Fruit fly (Drosophila melanogaster) whole organism, adult: ENCODE results near the gene Dap160.

Source experiments
- CG11617 ChIP-seq: fragments of 200-800 bp; sonication (Bioruptor generic); optimal IDR thresholded peaks from 2 replicates; lab custom pipeline; 2017; ENCODE audit warnings: mild to moderate bottlenecking, missing biosample characterization, missing genetic modification reagents, missing genetic modification characterization
- CG12768 ChIP-seq: fragments of 200-800 bp; sonication (Bioruptor generic); optimal IDR thresholded peaks from 2 replicates; lab custom pipeline; 2017; ENCODE audit warnings: missing biosample characterization, missing genetic modification characterization, mild to moderate bottlenecking, moderate library complexity, missing genetic modification reagents
- CG14711 ChIP-seq: fragments of 200-800 bp; sonication (Bioruptor generic); optimal IDR thresholded peaks from 2 replicates; lab custom pipeline; 2018; ENCODE audit warnings: missing biosample characterization, mild to moderate bottlenecking, missing genetic modification characterization, moderate library complexity
- CG1620 ChIP-seq: fragments of 200-800 bp; sonication (Bioruptor generic); optimal IDR thresholded peaks from 2 replicates; lab custom pipeline; 2016; ENCODE audit warnings: missing biosample characterization, missing genetic modification characterization
- CG33017 ChIP-seq: fragments of 200-800 bp; sonication (Bioruptor generic); optimal IDR thresholded peaks from 2 replicates; lab custom pipeline; 2018; ENCODE audit warnings: missing biosample characterization, mild to moderate bottlenecking, missing genetic modification characterization, moderate library complexity
- CG5204 ChIP-seq: fragments of 200-800 bp; sonication (Bioruptor generic); optimal IDR thresholded peaks from 2 replicates; lab custom pipeline; 2016; ENCODE audit warnings: missing biosample characterization, missing genetic modification characterization
- CG7045 ChIP-seq: fragments of 200-800 bp; sonication (Bioruptor generic); optimal IDR thresholded peaks from 2 replicates; lab custom pipeline; 2017; ENCODE audit warnings: missing biosample characterization, mild to moderate bottlenecking, missing genetic modification characterization
- CG7101 ChIP-seq: fragments of 200-800 bp; sonication (Bioruptor generic); optimal IDR thresholded peaks from 2 replicates; lab custom pipeline; 2018; ENCODE audit warnings: missing biosample characterization, mild to moderate bottlenecking, missing genetic modification characterization, moderate library complexity
- Clk ChIP-seq: fragments of 200-800 bp; sonication (Bioruptor generic); optimal IDR thresholded peaks from 2 replicates; lab custom pipeline; 2017; ENCODE audit warnings: missing biosample characterization, missing genetic modification characterization
- Crg-1 ChIP-seq: fragments of 200-800 bp; sonication (Bioruptor generic); optimal IDR thresholded peaks from 2 replicates; lab custom pipeline; 2016; ENCODE audit warnings: missing biosample characterization, missing genetic modification characterization
- Hr96 ChIP-seq: fragments of 200-800 bp; sonication (Bioruptor generic); optimal IDR thresholded peaks from 2 replicates; lab custom pipeline; 2016; ENCODE audit warnings: missing biosample characterization, missing genetic modification characterization
- Mnt ChIP-seq: fragments of 200-800 bp; sonication (Bioruptor generic); optimal IDR thresholded peaks from 2 replicates; lab custom pipeline; 2016; ENCODE audit warnings: missing biosample characterization, mild to moderate bottlenecking, missing genetic modification characterization
- bab1 ChIP-seq: fragments of 200-800 bp; sonication (Bioruptor generic); optimal IDR thresholded peaks from 3 replicates; lab custom pipeline; 2019; ENCODE audit warnings: missing biosample characterization, mild to moderate bottlenecking, missing genetic modification characterization, moderate library complexity
- cic ChIP-seq: fragments of 200-800 bp; sonication (Bioruptor generic); optimal IDR thresholded peaks from 2 replicates; lab custom pipeline; 2017; ENCODE audit warnings: missing biosample characterization, mild to moderate bottlenecking, missing genetic modification characterization, moderate library complexity
- cnc ChIP-seq, 2 experiments: fragments of >200 bp; optimal IDR thresholded peaks; 2 replicates each; lab custom pipeline; 2017
- kay ChIP-seq: fragments of 200-800 bp; sonication (Bioruptor generic); peaks from one replicate; lab custom pipeline; 2016; ENCODE audit warnings: missing biosample characterization, missing genetic modification characterization, borderline replicate concordance
- ovo ChIP-seq: fragments of 200-800 bp; sonication (Bioruptor generic); optimal IDR thresholded peaks from 2 replicates; lab custom pipeline; 2016; ENCODE audit warnings: missing biosample characterization, missing genetic modification characterization
- pad ChIP-seq: fragments of 200-800 bp; sonication (Bioruptor generic); optimal IDR thresholded peaks from 3 replicates; lab custom pipeline; 2017; ENCODE audit warnings: missing biosample characterization, missing genetic modification characterization, mild to moderate bottlenecking, moderate library complexity, missing genetic modification reagents
- tj ChIP-seq: fragments of 200-800 bp; sonication (Bioruptor generic); optimal IDR thresholded peaks from 3 replicates; lab custom pipeline; 2017; ENCODE audit warnings: missing biosample characterization, mild to moderate bottlenecking, missing genetic modification characterization, moderate library complexity
- toe ChIP-seq: fragments of 200-800 bp; sonication (Bioruptor generic); optimal IDR thresholded peaks from 2 replicates; lab custom pipeline; 2016; ENCODE audit warnings: missing biosample characterization, missing genetic modification characterization

Gene Dap160

DNA sequence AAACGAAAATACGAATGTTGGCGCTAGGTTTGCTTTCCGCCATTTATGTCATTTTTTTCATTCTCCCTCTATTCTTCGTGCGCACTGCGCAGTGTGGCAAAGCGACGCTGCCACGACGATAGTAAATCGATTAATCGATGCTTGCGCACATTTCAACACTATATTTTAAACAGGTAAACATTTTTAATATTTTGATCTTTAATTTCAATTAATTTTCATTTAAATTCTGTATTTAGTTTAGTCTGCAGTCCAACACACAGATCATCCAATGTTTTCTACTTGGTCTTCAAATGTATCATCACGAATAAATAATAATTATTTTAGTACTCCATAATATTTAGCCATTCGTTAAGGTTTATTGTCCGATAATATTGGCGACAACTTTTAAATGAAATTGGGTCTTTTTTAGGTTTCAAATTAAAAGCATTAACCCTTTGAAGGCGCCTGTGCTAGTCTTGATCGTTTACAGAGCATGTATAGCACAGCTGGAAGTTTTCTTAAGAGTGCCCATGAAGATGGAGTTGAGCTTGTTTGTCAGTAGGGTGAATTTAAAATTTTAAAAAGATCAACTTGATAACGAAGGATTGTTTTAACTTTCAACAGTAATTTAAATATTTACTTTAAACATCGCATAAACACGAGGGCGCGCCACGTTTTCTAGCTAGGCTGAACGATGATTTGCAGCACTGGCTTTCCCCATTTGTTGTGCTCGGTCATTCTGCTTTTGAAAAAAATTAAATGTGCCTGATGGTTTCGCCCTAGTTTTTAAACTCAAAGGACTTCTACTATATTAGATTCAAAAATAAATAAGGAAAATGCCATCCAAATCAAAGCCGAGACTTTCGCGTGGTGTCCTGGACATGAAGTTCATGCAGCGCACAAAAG lies 14.3 kb upstream of the Dap160 start, which contains the start of the genes Mpp6 and E2f2:
TSS of gene Mpp6 (plus strand) at position 133 of the 885 bp plus-strand sequence.
TSS of gene E2f2 (minus strand) at position 594 of the 885 bp plus-strand sequence.
- TF ChIP-seq toe, result peak; percentile 64
- no peak for TF ChIP-seq cnc (optimal IDR thresholded peaks at IDR 0.05; lab: Kevin White, UChicago)
- peak; percentile 29 for TF ChIP-seq CG33017 (tag; lab: Kevin White, UChicago)
- TF ChIP-seq CG5204 (GFP tag; lab: Kevin White, UChicago), result no peak
- peak; percentile 59 for TF ChIP-seq Clk
- peak; percentile 62 for TF ChIP-seq CG7101 (tag; lab: Kevin White, UChicago)
- peak; percentile 76 for TF ChIP-seq Crg-1 (GFP tag; lab: Kevin White, UChicago)
- TF ChIP-seq pad (GFP tag; lab: Kevin White, UChicago), result peak; percentile 63
- TF ChIP-seq CG11617 (GFP tag; lab: Kevin White, UChicago), result peak; percentile 2
- TF ChIP-seq Mnt (GFP tag; lab: Kevin White, UChicago), result peak; percentile 90
- no peak for TF ChIP-seq ovo (GFP tag; lab: Kevin White, UChicago)
- TF ChIP-seq CG1620 (GFP tag; lab: Kevin White, UChicago), result peak; percentile 83
- TF ChIP-seq CG12768 (GFP tag; lab: Kevin White, UChicago), result peak; percentile 67

DNA sequence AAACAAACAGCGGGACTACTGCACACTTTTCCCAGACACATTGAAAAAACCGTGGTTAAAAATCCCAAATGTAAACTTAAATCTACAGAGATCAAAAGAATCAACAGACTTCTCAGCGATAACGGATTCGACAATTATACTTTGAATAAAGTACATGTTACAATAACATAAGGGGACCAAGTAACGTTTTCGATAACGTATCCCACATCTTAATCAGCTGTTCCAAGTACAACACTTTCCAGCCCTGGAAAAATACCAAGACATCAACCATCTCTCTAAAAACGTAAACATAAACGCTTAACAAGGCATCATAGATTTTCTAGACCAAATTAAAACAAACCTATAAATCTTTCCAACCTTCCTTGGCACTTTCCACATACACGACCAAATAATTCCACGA lies 11.7 kb upstream of the Dap160 start:
- no peak for TF ChIP-seq ovo (GFP tag; lab: Kevin White, UChicago)
- TF ChIP-seq CG5204 (GFP tag; lab: Kevin White, UChicago), result no peak
- peak; percentile 22 for TF ChIP-seq bab1 (GFP tag; lab: Kevin White, UChicago)
- TF ChIP-seq CG11617 (GFP tag; lab: Kevin White, UChicago), result no peak

DNA sequence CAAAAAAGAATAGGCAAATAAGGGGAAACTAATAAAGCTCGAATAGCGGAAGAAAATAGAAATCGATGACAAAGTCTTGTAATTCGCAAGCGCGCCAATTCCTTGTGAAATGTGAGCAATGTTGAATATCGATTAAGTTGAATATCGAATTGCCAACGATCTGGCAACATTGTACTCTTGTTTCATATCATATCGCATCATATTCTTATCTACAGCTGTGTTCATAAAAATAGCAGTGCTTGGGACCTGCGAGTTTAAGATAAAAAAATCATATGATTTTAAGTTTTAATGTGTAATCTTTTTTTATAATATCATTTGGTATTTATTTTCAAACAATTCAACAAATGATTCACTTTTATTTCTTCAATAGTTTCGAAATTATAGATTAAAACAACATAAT lies 6.9 kb upstream of the Dap160 start:
- TF ChIP-seq CG1620 (GFP tag; lab: Kevin White, UChicago) (peak; percentile 1), pad (GFP tag; lab: Kevin White, UChicago) (peak; percentile 43), CG7101 (tag; lab: Kevin White, UChicago) (no peak)

DNA sequence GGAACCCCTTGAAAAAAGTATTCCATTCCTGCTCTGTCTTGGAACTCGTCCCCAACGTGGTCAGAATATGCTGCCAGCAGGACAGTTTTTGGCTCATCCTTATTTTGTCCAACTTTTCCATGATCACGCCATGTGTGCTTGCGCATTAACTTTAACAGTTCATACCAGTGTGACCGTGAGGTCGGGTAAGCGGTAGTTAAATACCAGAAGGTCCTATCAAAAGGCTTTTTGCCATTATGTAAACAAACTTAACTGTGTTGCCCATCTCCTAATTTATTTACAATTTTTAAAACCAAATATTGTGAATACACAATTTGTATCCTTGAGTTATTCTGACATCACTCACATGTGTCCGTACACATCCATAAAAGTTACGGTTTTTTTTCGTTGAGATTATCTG lies 6.1 kb upstream of the Dap160 start, which contains the start of gene del:
TSS of gene del (minus strand) at position 305 of the 400 bp plus-strand sequence.
- TF ChIP-seq tj (GFP tag; lab: Kevin White, UChicago), result no peak
- no peak for TF ChIP-seq kay (GFP tag; lab: Kevin White, UChicago)
- no peak for TF ChIP-seq bab1 (GFP tag; lab: Kevin White, UChicago)
- no peak for TF ChIP-seq CG1620 (GFP tag; lab: Kevin White, UChicago)
- no peak for TF ChIP-seq CG33017 (tag; lab: Kevin White, UChicago)
- no peak for TF ChIP-seq ovo (GFP tag; lab: Kevin White, UChicago)
- TF ChIP-seq CG7101 (tag; lab: Kevin White, UChicago), result no peak
- TF ChIP-seq Clk, result no peak
- TF ChIP-seq Mnt (GFP tag; lab: Kevin White, UChicago), result no peak
- no peak for TF ChIP-seq CG11617 (GFP tag; lab: Kevin White, UChicago)
- TF ChIP-seq Hr96, result no peak
- TF ChIP-seq toe, result no peak
- TF ChIP-seq Crg-1 (GFP tag; lab: Kevin White, UChicago), result no peak
- no peak for TF ChIP-seq cnc (optimal IDR thresholded peaks at IDR 0.05; lab: Kevin White, UChicago)
- TF ChIP-seq CG5204 (GFP tag; lab: Kevin White, UChicago), result no peak
- TF ChIP-seq pad (GFP tag; lab: Kevin White, UChicago), result no peak
- no peak for TF ChIP-seq CG7045 (GFP tag; lab: Kevin White, UChicago)
- no peak for TF ChIP-seq CG14711 (tag; lab: Kevin White, UChicago)

DNA sequence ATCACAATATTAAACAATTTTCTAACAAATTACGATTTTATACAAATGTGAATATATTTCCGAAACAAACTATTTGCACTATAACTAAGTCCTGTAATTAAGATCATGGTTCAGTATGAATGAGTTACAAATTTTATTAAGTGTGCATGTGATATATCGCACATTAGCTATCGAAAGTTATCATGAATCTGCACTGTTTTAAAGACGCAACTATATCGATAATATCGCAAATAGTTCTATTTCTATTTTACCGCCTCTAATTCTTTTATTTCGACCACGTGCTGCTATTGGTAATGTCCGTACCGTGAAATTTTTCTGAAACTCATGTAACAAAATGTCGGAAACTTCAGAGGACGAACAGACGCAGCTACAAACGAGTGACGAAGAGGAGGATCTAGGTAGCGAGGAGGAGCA lies 832 bp upstream of the Dap160 start, which contains the start of gene pths:
TSS of gene pths (plus strand) at position 258 of the 414 bp plus-strand sequence.
- no peak for TF ChIP-seq CG7045 (GFP tag; lab: Kevin White, UChicago)
- TF ChIP-seq CG33017 (tag; lab: Kevin White, UChicago), result no peak
- no peak for TF ChIP-seq Crg-1 (GFP tag; lab: Kevin White, UChicago)
- no peak for TF ChIP-seq Hr96
- TF ChIP-seq bab1 (GFP tag; lab: Kevin White, UChicago), result no peak
- TF ChIP-seq toe, result peak; percentile 72
- no peak for TF ChIP-seq tj (GFP tag; lab: Kevin White, UChicago)
- peak; percentile 27 for TF ChIP-seq CG1620 (GFP tag; lab: Kevin White, UChicago)
- no peak for TF ChIP-seq CG12768 (GFP tag; lab: Kevin White, UChicago)
- no peak for TF ChIP-seq cic (GFP tag; lab: Kevin White, UChicago)
- no peak for TF ChIP-seq CG5204 (GFP tag; lab: Kevin White, UChicago)
- no peak for TF ChIP-seq pad (GFP tag; lab: Kevin White, UChicago)
- peak; percentile 98 for TF ChIP-seq Mnt (GFP tag; lab: Kevin White, UChicago)
- TF ChIP-seq CG14711 (tag; lab: Kevin White, UChicago), result peak; percentile 27
- no peak for TF ChIP-seq kay (GFP tag; lab: Kevin White, UChicago)

DNA sequence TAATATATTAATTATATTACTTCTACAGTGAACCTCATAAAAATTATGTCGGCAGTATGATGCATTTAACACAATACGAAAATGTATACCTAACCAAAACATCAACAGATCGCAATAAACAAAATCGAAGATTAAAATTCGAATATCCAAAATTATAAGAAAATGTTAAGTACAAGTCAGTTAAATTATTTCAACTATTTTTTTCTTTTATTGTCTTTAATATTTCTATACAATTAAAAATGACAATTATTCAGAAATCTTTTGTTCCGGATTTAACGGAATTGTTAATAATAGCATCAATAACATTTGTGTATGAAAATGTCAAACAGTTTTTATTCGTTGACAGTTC lies 328 bp upstream of the Dap160 start:
- TF ChIP-seq kay (GFP tag; lab: Kevin White, UChicago), result peak; percentile 80
- TF ChIP-seq CG14711 (tag; lab: Kevin White, UChicago), result no peak
- no peak for TF ChIP-seq CG33017 (tag; lab: Kevin White, UChicago)
- TF ChIP-seq tj (GFP tag; lab: Kevin White, UChicago), result peak; percentile 63
